Worm (Caenorhabditis elegans) whole organism, L2 larva: ENCODE data around the gene srd-26.
A peak's percentile ranks its signal among the peaks of the same experiment; 100 is the strongest.
"Not testable (repeated sequence)": the region's sequence is repeated elsewhere in the genome, so short reads cannot be mapped to it uniquely, and the experiment has no call there.

ENCODE experiments used
- C34F6.9 ChIP-seq: fragments of 150-350 bp; optimal IDR thresholded peaks from 2 replicates; lab custom pipeline; 2014; ENCODE audit warnings: missing biosample characterization, missing genetic modification characterization
- F13H6.1 ChIP-seq: sonication (generic microtip); optimal IDR thresholded peaks from 2 replicates; lab custom pipeline; 2016; ENCODE audit warnings: missing genetic modification characterization, missing compliant biosample characterization
- Y55F3AM.14 ChIP-seq: fragments of 200-800 bp; sonication (Bioruptor generic); optimal IDR thresholded peaks from 2 replicates; lab custom pipeline; 2018; ENCODE audit warnings: mild to moderate bottlenecking, missing genetic modification characterization, missing compliant biosample characterization
- ZK546.5 ChIP-seq: sonication (generic microtip); optimal IDR thresholded peaks from 2 replicates; lab custom pipeline; 2017; ENCODE audit warnings: missing biosample characterization, missing genetic modification characterization
- alr-1 ChIP-seq: fragments of 150-350 bp; optimal IDR thresholded peaks from 2 replicates; lab custom pipeline; 2014; ENCODE audit warnings: missing biosample characterization, missing genetic modification characterization
- aly-2 ChIP-seq: fragments of 150-350 bp; optimal IDR thresholded peaks from 2 replicates; lab custom pipeline; 2014; ENCODE audit warnings: missing biosample characterization, missing genetic modification characterization
- ama-1 ChIP-seq: fragments of 150-350 bp; optimal IDR thresholded peaks from 2 replicates; lab custom pipeline; 2018; ENCODE audit warnings: inconsistent platforms
- blmp-1 ChIP-seq: sonication (generic microtip); optimal IDR thresholded peaks from 2 replicates; lab custom pipeline; 2017; ENCODE audit warnings: missing genetic modification characterization, mild to moderate bottlenecking, missing compliant biosample characterization, antibody characterized with exemption, moderate library complexity; ENCODE audit not compliant: insufficient read depth
- ceh-16 ChIP-seq: fragments of 150-350 bp; optimal IDR thresholded peaks from 2 replicates; lab custom pipeline; 2014; ENCODE audit warnings: missing biosample characterization, missing genetic modification characterization
- ceh-82 ChIP-seq: fragments of 150-350 bp; optimal IDR thresholded peaks from 2 replicates; lab custom pipeline; 2014; ENCODE audit warnings: missing biosample characterization, missing genetic modification characterization
- crh-2 ChIP-seq: sonication (generic microtip); optimal IDR thresholded peaks from 2 replicates; lab custom pipeline; 2017; ENCODE audit warnings: missing biosample characterization, missing genetic modification characterization
- egl-27 ChIP-seq: sonication (generic microtip); optimal IDR thresholded peaks from 3 replicates; lab custom pipeline; 2017; ENCODE audit warnings: missing biosample characterization, missing genetic modification reagents, missing genetic modification characterization
- elt-3 ChIP-seq: sonication (generic microtip); optimal IDR thresholded peaks from 2 replicates; lab custom pipeline; 2017; ENCODE audit warnings: missing biosample characterization, missing genetic modification characterization
- fos-1 ChIP-seq: fragments of 150-350 bp; optimal IDR thresholded peaks from 2 replicates; lab custom pipeline; 2014; ENCODE audit warnings: missing biosample characterization, missing genetic modification characterization
- gmeb-1 ChIP-seq: fragments of 150-350 bp; optimal IDR thresholded peaks from 2 replicates; lab custom pipeline; 2014; ENCODE audit warnings: missing biosample characterization, missing genetic modification characterization
- lin-11 ChIP-seq: fragments of 150-350 bp; sonication (generic microtip); optimal IDR thresholded peaks from 2 replicates; lab custom pipeline; 2014; ENCODE audit warnings: missing biosample characterization, missing genetic modification characterization, inconsistent platforms, mixed read lengths
- lin-13 ChIP-seq: fragments of 150-350 bp; optimal IDR thresholded peaks from 2 replicates; lab custom pipeline; 2014; ENCODE audit warnings: missing biosample characterization, missing genetic modification reagents, missing genetic modification characterization
- lin-39 ChIP-seq: fragments of 150-350 bp; optimal IDR thresholded peaks from 2 replicates; lab custom pipeline; 2014; ENCODE audit warnings: missing biosample characterization, missing genetic modification reagents, missing genetic modification characterization
- lsy-2 ChIP-seq, 2 experiments: fragments of 150-350 bp in 1 of 2; sonication (generic microtip) in 1 of 2; optimal IDR thresholded peaks; 2 replicates each; lab custom pipeline; 2014 to 2017; ENCODE audit warnings: missing biosample characterization in 2 of 2, missing genetic modification characterization in 2 of 2
- mab-5 ChIP-seq: fragments of 150-350 bp; optimal IDR thresholded peaks from 2 replicates; lab custom pipeline; 2014; ENCODE audit warnings: missing biosample characterization, missing genetic modification characterization
- mbf-1 ChIP-seq: sonication (generic microtip); optimal IDR thresholded peaks from 2 replicates; lab custom pipeline; 2017; ENCODE audit warnings: missing biosample characterization, missing genetic modification characterization
- mdl-1 ChIP-seq, 2 experiments: fragments of 150-350 bp in 1 of 2; sonication (generic microtip) in 1 of 2; optimal IDR thresholded peaks; 2 replicates each; lab custom pipeline; 2017; ENCODE audit warnings: missing biosample characterization in 2 of 2, missing genetic modification characterization in 2 of 2
- nhr-10 ChIP-seq: sonication (generic microtip); optimal IDR thresholded peaks from 2 replicates; lab custom pipeline; 2017; ENCODE audit warnings: missing biosample characterization, missing genetic modification characterization
- nhr-129 ChIP-seq: fragments of 150-350 bp; optimal IDR thresholded peaks from 2 replicates; lab custom pipeline; 2014; ENCODE audit warnings: missing biosample characterization, missing genetic modification characterization
- nhr-23 ChIP-seq: fragments of 150-350 bp; optimal IDR thresholded peaks from 2 replicates; lab custom pipeline; 2014; ENCODE audit warnings: missing biosample characterization, missing genetic modification reagents, missing genetic modification characterization
- nhr-237 ChIP-seq: fragments of 150-350 bp; optimal IDR thresholded peaks from 2 replicates; lab custom pipeline; 2014; ENCODE audit warnings: missing biosample characterization, missing genetic modification characterization
- nhr-25 ChIP-seq: fragments of 150-350 bp; sonication (generic microtip); optimal IDR thresholded peaks from 3 replicates; lab custom pipeline; 2014; ENCODE audit warnings: missing biosample characterization, missing genetic modification characterization
- nhr-6 ChIP-seq: fragments of 150-350 bp; optimal IDR thresholded peaks from 2 replicates; lab custom pipeline; 2014; ENCODE audit warnings: missing biosample characterization, missing genetic modification characterization
- nhr-77 ChIP-seq: fragments of 150-350 bp; optimal IDR thresholded peaks from 2 replicates; lab custom pipeline; 2014; ENCODE audit warnings: missing biosample characterization, missing genetic modification characterization
- peb-1 ChIP-seq: fragments of 150-350 bp; optimal IDR thresholded peaks from 2 replicates; lab custom pipeline; 2014; ENCODE audit warnings: missing biosample characterization, missing genetic modification characterization
- sem-4 ChIP-seq: fragments of 150-350 bp; optimal IDR thresholded peaks from 2 replicates; lab custom pipeline; 2014; ENCODE audit warnings: missing biosample characterization, missing genetic modification reagents, missing genetic modification characterization
- sma-3 ChIP-seq: sonication (generic microtip); optimal IDR thresholded peaks from 2 replicates; lab custom pipeline; 2016; ENCODE audit warnings: missing genetic modification reagents, missing genetic modification characterization, missing compliant biosample characterization
- sma-9 ChIP-seq, 2 experiments: fragments of 150-350 bp in 1 of 2; sonication (generic microtip) in 1 of 2; optimal IDR thresholded peaks; 2 replicates each; lab custom pipeline; 2014 to 2016; ENCODE audit warnings: missing genetic modification characterization in 2 of 2, mild to moderate bottlenecking in 1 of 2, missing biosample characterization in 1 of 2, missing compliant biosample characterization in 1 of 2, missing genetic modification reagents in 1 of 2, moderate library complexity in 1 of 2
- snpc-4 ChIP-seq: fragments of 150-350 bp; optimal IDR thresholded peaks from 2 replicates; lab custom pipeline; 2014; ENCODE audit warnings: missing biosample characterization, missing genetic modification characterization
- unc-39 ChIP-seq: fragments of 150-350 bp; optimal IDR thresholded peaks from 2 replicates; lab custom pipeline; 2014; ENCODE audit warnings: missing biosample characterization, missing genetic modification characterization
- unc-55 ChIP-seq: fragments of 150-350 bp; sonication (generic microtip); optimal IDR thresholded peaks from 3 replicates; lab custom pipeline; 2014; ENCODE audit warnings: missing biosample characterization, missing genetic modification reagents, missing genetic modification characterization
- unc-62 ChIP-seq: fragments of 150-350 bp; optimal IDR thresholded peaks from 2 replicates; lab custom pipeline; 2014; ENCODE audit warnings: missing biosample characterization, missing genetic modification reagents, missing genetic modification characterization
- zag-1 ChIP-seq: fragments of 150-350 bp; optimal IDR thresholded peaks from 2 replicates; lab custom pipeline; 2014; ENCODE audit warnings: missing biosample characterization, missing genetic modification characterization
- ztf-1 ChIP-seq: fragments of 200-800 bp; sonication (Bioruptor generic); conservative IDR thresholded peaks from 2 replicates; pipeline ENCODE4 v1.3.6; 2022; ENCODE audit warnings: missing genetic modification characterization, missing compliant biosample characterization
- ztf-11 ChIP-seq: sonication (generic microtip); optimal IDR thresholded peaks from 2 replicates; lab custom pipeline; 2017; ENCODE audit warnings: missing biosample characterization, missing genetic modification characterization
- ztf-4 ChIP-seq: fragments of 150-350 bp; optimal IDR thresholded peaks from 2 replicates; lab custom pipeline; 2014; ENCODE audit warnings: missing biosample characterization, missing genetic modification characterization

The srd-26 gene

ce11 chrV:14162959-14163548, at the start of gene srd-26:
Gene srd-26 (minus strand): TSS chrV:14163009.
- TF ChIP-seq lsy-2 (tag; optimal IDR thresholded peaks at IDR 0.05; lab: Kevin White, UChicago) (no peak), unc-55 (GFP tag; lab: Kevin White, UChicago) (no peak), unc-39 (tag; lab: Kevin White, UChicago) (no peak), C34F6.9 (tag; lab: Kevin White, UChicago) (no peak), mdl-1 (tag; optimal IDR thresholded peaks at IDR 0.05; lab: Kevin White, UChicago) (no peak), sma-3 (GFP tag; lab: Kevin White, UChicago) (no peak), nhr-23 (tag; lab: Kevin White, UChicago) (no peak), alr-1 (tag; lab: Kevin White, UChicago) (no peak), crh-2 (tag; lab: Kevin White, UChicago) (no peak), blmp-1 (tag; lab: Kevin White, UChicago) (no peak), unc-62 (GFP tag; lab: Kevin White, UChicago) (no peak), Y55F3AM.14 (GFP tag; lab: Kevin White, UChicago) (no peak), fos-1 (no peak), mbf-1 (tag; lab: Kevin White, UChicago) (no peak), elt-3 (tag; lab: Kevin White, UChicago) (no peak)

DNA sequence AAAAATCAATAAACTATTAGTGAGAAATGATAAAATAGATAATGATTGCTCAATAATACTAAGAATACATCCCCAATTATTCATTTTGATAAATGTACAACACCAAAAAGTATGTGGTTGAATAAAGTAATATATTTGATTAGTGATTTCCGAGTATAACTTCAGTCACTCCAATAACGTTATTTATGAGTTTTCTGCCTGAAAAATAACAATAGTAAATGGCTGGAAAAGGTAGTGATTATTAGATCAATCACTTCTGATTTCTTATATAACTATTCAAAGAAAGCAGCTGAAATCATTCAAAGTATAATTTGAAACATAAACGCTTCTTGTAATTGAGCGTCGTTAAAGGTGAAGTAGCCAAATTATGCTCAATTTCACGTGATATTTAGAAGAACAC, 47.9 kb upstream of the srd-26 start, which contains the start of gene str-230:
Gene str-230, minus strand, starts transcription at position 101 of the 400 bp plus-strand sequence.
- TF ChIP-seq Y55F3AM.14 (GFP tag; lab: Kevin White, UChicago) (no peak), aly-2 (tag; lab: Kevin White, UChicago) (no peak), alr-1 (tag; lab: Kevin White, UChicago) (no peak), mab-5 (tag; lab: Kevin White, UChicago) (no peak), sma-9 (GFP tag; optimal IDR thresholded peaks at IDR 0.05; lab: Kevin White, UChicago) (no peak), sma-9 (tag; optimal IDR thresholded peaks at IDR 0.05; lab: Kevin White, UChicago) (no peak), lin-39 (tag; lab: Kevin White, UChicago) (no peak), peb-1 (tag; lab: Kevin White, UChicago) (no peak), sma-3 (GFP tag; lab: Kevin White, UChicago) (no peak), F13H6.1 (no peak), lin-13 (GFP tag; lab: Kevin White, UChicago) (no peak)
- TF ChIP-seq, all 48 proteins: peak for 0

- TF ChIP-seq egl-27; unc-55 (GFP tag; lab: Kevin White, UChicago); nhr-77: not testable (repeated sequence)
Observed at ce11 chrV:14205214-14205613, 42.4 kb upstream of the srd-26 start, which contains the start of gene T16A9.3. Gene T16A9.3 (plus strand): TSS chrV:14205514.

DNA sequence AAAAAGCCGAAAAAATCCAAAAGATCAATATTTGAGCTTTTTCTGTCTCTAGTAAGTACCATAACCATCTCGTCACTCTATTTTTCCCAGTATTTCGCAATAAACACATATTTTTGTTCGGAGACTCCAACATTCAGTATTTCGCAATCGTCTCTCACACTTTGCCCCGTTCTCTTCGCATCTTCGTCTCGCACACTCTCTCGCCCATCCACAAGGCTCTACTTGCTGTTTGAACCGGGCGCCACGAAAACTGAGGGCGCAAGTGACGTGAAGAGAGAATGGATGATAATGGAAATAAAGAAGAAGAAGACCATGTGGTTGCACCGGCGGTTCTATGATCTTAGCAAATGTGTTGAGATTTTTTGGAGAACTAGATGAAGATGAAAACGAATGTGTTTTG, 37.3 kb upstream of the srd-26 start:
- TF ChIP-seq ceh-16 (tag; lab: Kevin White, UChicago) (no peak), mdl-1 (tag; optimal IDR thresholded peaks at IDR 0.05; lab: Kevin White, UChicago) (peak; percentile 79 to 86), nhr-6 (tag; lab: Kevin White, UChicago) (no peak), sma-3 (GFP tag; lab: Kevin White, UChicago) (peak; percentile 91), gmeb-1 (tag; lab: Kevin White, UChicago) (peak; percentile 79), ZK546.5 (no peak), blmp-1 (tag; lab: Kevin White, UChicago) (peak; percentile 66), mbf-1 (tag; lab: Kevin White, UChicago) (no peak), lin-13 (GFP tag; lab: Kevin White, UChicago) (peak; percentile 78), nhr-77 (peak; percentile 26), fos-1 (peak; percentile 91), nhr-10 (tag; lab: Kevin White, UChicago) (peak; percentile 87), elt-3 (tag; lab: Kevin White, UChicago) (no peak), lsy-2 (tag; optimal IDR thresholded peaks at IDR 0.05; lab: Kevin White, UChicago) (peak; percentile 74 to 90), ztf-4 (tag; lab: Kevin White, UChicago) (peak; percentile 92), ztf-11 (tag; lab: Kevin White, UChicago) (no peak), ztf-1 (no peak), aly-2 (tag; lab: Kevin White, UChicago) (no peak), peb-1 (tag; lab: Kevin White, UChicago) (no peak), C34F6.9 (tag; lab: Kevin White, UChicago) (peak; percentile 97), nhr-23 (tag; lab: Kevin White, UChicago) (no peak), crh-2 (tag; lab: Kevin White, UChicago) (peak; percentile 94), F13H6.1 (peak; percentile 94), unc-55 (GFP tag; lab: Kevin White, UChicago) (peak; percentile 97), unc-39 (tag; lab: Kevin White, UChicago) (no peak), ama-1 (lab: Kevin White, UChicago) (peak; percentile 68), sma-9 (GFP tag; optimal IDR thresholded peaks at IDR 0.05; lab: Kevin White, UChicago) (peak; percentile 94), sma-9 (tag; optimal IDR thresholded peaks at IDR 0.05; lab: Kevin White, UChicago) (no peak), nhr-237 (tag; lab: Kevin White, UChicago) (no peak), alr-1 (tag; lab: Kevin White, UChicago) (no peak), snpc-4 (tag; lab: Kevin White, UChicago) (peak; percentile 65), nhr-25 (tag; lab: Kevin White, UChicago) (peak; percentile 88), zag-1 (peak; percentile 95), ceh-82 (tag; lab: Kevin White, UChicago) (peak; percentile 74), nhr-129 (peak; percentile 97), lin-11 (tag; lab: Kevin White, UChicago) (peak; percentile 77), Y55F3AM.14 (GFP tag; lab: Kevin White, UChicago) (peak; percentile 73), lin-39 (tag; lab: Kevin White, UChicago) (no peak), mab-5 (tag; lab: Kevin White, UChicago) (peak; percentile 66), sem-4 (tag; lab: Kevin White, UChicago) (peak; percentile 81)
